Worm (Caenorhabditis elegans) whole organism, late embryonic: ENCODE measurements around the gene Y45F3A.5.

Experiments
- C08G9.2 ChIP-seq: sonication (generic microtip); optimal IDR thresholded peaks from 2 replicates; lab custom pipeline; 2016; ENCODE audit warnings: mild to moderate bottlenecking, missing genetic modification characterization, moderate library complexity, missing compliant biosample characterization
- C38D4.7 ChIP-seq: fragments of 200-800 bp; sonication (Bioruptor generic); optimal IDR thresholded peaks from 2 replicates; lab custom pipeline; 2018; ENCODE audit warnings: mild to moderate bottlenecking, missing genetic modification characterization, moderate library complexity, missing compliant biosample characterization
- F13H6.1 ChIP-seq: sonication (generic microtip); optimal IDR thresholded peaks from 2 replicates; lab custom pipeline; 2016; ENCODE audit warnings: missing genetic modification characterization, missing compliant biosample characterization
- K02D7.2 ChIP-seq: sonication (generic microtip); optimal IDR thresholded peaks from 2 replicates; lab custom pipeline; 2017; ENCODE audit warnings: mild to moderate bottlenecking, missing genetic modification characterization, missing compliant biosample characterization
- T23F11.4 ChIP-seq: fragments of 200-800 bp; sonication (Bioruptor generic); optimal IDR thresholded peaks from 2 replicates; lab custom pipeline; 2018; ENCODE audit warnings: mild to moderate bottlenecking, missing genetic modification characterization, missing compliant biosample characterization
- ama-1 ChIP-seq: fragments of 150-350 bp; optimal IDR thresholded peaks from 2 replicates; lab custom pipeline; 2014
- ceh-14 ChIP-seq: sonication (generic microtip); optimal IDR thresholded peaks from 2 replicates; lab custom pipeline; 2016; ENCODE audit warnings: missing genotype, missing genetic modification characterization, missing compliant biosample characterization
- ceh-18 ChIP-seq: sonication (generic microtip); optimal IDR thresholded peaks from 2 replicates; lab custom pipeline; 2016; ENCODE audit warnings: missing genetic modification characterization, missing compliant biosample characterization
- ceh-19 ChIP-seq: fragments of 200-800 bp; sonication (Bioruptor generic); optimal IDR thresholded peaks from 2 replicates; lab custom pipeline; 2018; ENCODE audit warnings: mild to moderate bottlenecking, missing genetic modification characterization, missing compliant biosample characterization
- ceh-2 ChIP-seq: sonication (generic microtip); optimal IDR thresholded peaks from 2 replicates; lab custom pipeline; 2016; ENCODE audit warnings: missing genotype, missing genetic modification characterization, missing compliant biosample characterization
- ceh-22 ChIP-seq: sonication (generic microtip); optimal IDR thresholded peaks from 2 replicates; lab custom pipeline; 2017; ENCODE audit warnings: missing biosample characterization, missing genetic modification characterization
- ceh-24 ChIP-seq: sonication (generic microtip); optimal IDR thresholded peaks from 2 replicates; lab custom pipeline; 2016; ENCODE audit warnings: mild to moderate bottlenecking, missing genetic modification characterization, missing compliant biosample characterization
- ceh-30 ChIP-seq: fragments of 150-350 bp; optimal IDR thresholded peaks from 2 replicates; lab custom pipeline; 2014; ENCODE audit warnings: missing biosample characterization, missing genetic modification characterization
- ceh-31 ChIP-seq: sonication (generic microtip); optimal IDR thresholded peaks from 2 replicates; lab custom pipeline; 2016; ENCODE audit warnings: missing genetic modification characterization, missing compliant biosample characterization
- ceh-34 ChIP-seq: sonication (generic microtip); optimal IDR thresholded peaks from 2 replicates; lab custom pipeline; 2016; ENCODE audit warnings: mild to moderate bottlenecking, missing genetic modification characterization, missing compliant biosample characterization
- ceh-48 ChIP-seq: sonication (generic microtip); optimal IDR thresholded peaks from 2 replicates; lab custom pipeline; 2016; ENCODE audit warnings: missing genetic modification characterization, inconsistent platforms, missing compliant biosample characterization
- ceh-6 ChIP-seq: fragments of 200-800 bp; sonication (Bioruptor generic); optimal IDR thresholded peaks from 2 replicates; lab custom pipeline; 2018; ENCODE audit warnings: mild to moderate bottlenecking, missing genetic modification characterization, missing compliant biosample characterization
- ceh-9 ChIP-seq: sonication (generic microtip); optimal IDR thresholded peaks from 2 replicates; lab custom pipeline; 2016; ENCODE audit warnings: mild to moderate bottlenecking, missing genetic modification characterization, inconsistent platforms, missing compliant biosample characterization
- che-1 ChIP-seq: sonication (generic microtip); optimal IDR thresholded peaks from 2 replicates; lab custom pipeline; 2016; ENCODE audit warnings: mild to moderate bottlenecking, missing genetic modification characterization, missing compliant biosample characterization
- dve-1 ChIP-seq: sonication (generic microtip); optimal IDR thresholded peaks from 2 replicates; lab custom pipeline; 2017; ENCODE audit warnings: antibody characterized with exemption, mild to moderate bottlenecking, missing genetic modification characterization, missing compliant biosample characterization
- elt-2 ChIP-seq: sonication (generic microtip); optimal IDR thresholded peaks from 2 replicates; lab custom pipeline; 2016; ENCODE audit warnings: missing genetic modification reagents, missing genetic modification characterization, missing compliant biosample characterization
- elt-4 ChIP-seq: sonication (generic microtip); optimal IDR thresholded peaks from 2 replicates; lab custom pipeline; 2016; ENCODE audit warnings: missing genetic modification characterization, missing compliant biosample characterization
- ets-4 ChIP-seq: sonication (generic microtip); optimal IDR thresholded peaks from 2 replicates; lab custom pipeline; 2016; ENCODE audit warnings: missing genetic modification characterization, missing compliant biosample characterization
- eyg-1 ChIP-seq: sonication (generic microtip); optimal IDR thresholded peaks from 2 replicates; lab custom pipeline; 2016; ENCODE audit warnings: missing genotype, missing genetic modification characterization, missing compliant biosample characterization
- fax-1 ChIP-seq: sonication (generic microtip); optimal IDR thresholded peaks from 2 replicates; lab custom pipeline; 2016; ENCODE audit warnings: missing genotype, missing genetic modification characterization, missing compliant biosample characterization
- fkh-10 ChIP-seq: fragments of 150-350 bp; optimal IDR thresholded peaks from 2 replicates; lab custom pipeline; 2014; ENCODE audit warnings: missing biosample characterization, missing genetic modification reagents, missing genetic modification characterization
- gmeb-2 ChIP-seq: sonication (generic microtip); optimal IDR thresholded peaks from 2 replicates; lab custom pipeline; 2016; ENCODE audit warnings: missing genetic modification characterization, inconsistent platforms, missing compliant biosample characterization
- hlh-15 ChIP-seq: sonication (generic microtip); optimal IDR thresholded peaks from 2 replicates; lab custom pipeline; 2016; ENCODE audit warnings: missing genetic modification characterization, missing compliant biosample characterization
- hlh-30 ChIP-seq: sonication (generic microtip); optimal IDR thresholded peaks from 2 replicates; lab custom pipeline; 2017; ENCODE audit warnings: antibody characterized with exemption, missing genetic modification characterization, missing compliant biosample characterization; ENCODE audit not compliant: insufficient read depth
- lim-6 ChIP-seq: sonication (generic microtip); optimal IDR thresholded peaks from 2 replicates; lab custom pipeline; 2016; ENCODE audit warnings: missing genetic modification characterization, missing compliant biosample characterization
- lin-11 ChIP-seq: fragments of 200-800 bp; sonication (Bioruptor generic); optimal IDR thresholded peaks from 2 replicates; lab custom pipeline; 2018; ENCODE audit warnings: mild to moderate bottlenecking, missing genetic modification characterization, missing compliant biosample characterization
- madf-2 ChIP-seq: sonication (generic microtip); optimal IDR thresholded peaks from 2 replicates; lab custom pipeline; 2017; ENCODE audit warnings: missing genetic modification characterization, missing compliant biosample characterization
- mec-3 ChIP-seq: sonication (generic microtip); optimal IDR thresholded peaks from 2 replicates; lab custom pipeline; 2016; ENCODE audit warnings: borderline replicate concordance, missing genetic modification characterization, missing compliant biosample characterization
- nfya-1 ChIP-seq: sonication (generic microtip); optimal IDR thresholded peaks from 2 replicates; lab custom pipeline; 2017; ENCODE audit warnings: missing genetic modification characterization, mild to moderate bottlenecking, missing compliant biosample characterization, antibody characterized with exemption, moderate library complexity
- nhr-11 ChIP-seq: fragments of 150-350 bp; optimal IDR thresholded peaks from 2 replicates; lab custom pipeline; 2014; ENCODE audit warnings: missing biosample characterization, missing genetic modification characterization
- npax-4 ChIP-seq: sonication (generic microtip); optimal IDR thresholded peaks from 2 replicates; lab custom pipeline; 2016; ENCODE audit warnings: missing genetic modification characterization, missing compliant biosample characterization
- pag-3 ChIP-seq: sonication (generic microtip); optimal IDR thresholded peaks from 2 replicates; lab custom pipeline; 2016; ENCODE audit warnings: missing compliant biosample characterization, missing genetic modification characterization, borderline replicate concordance
- pha-4 ChIP-seq: fragments of 150-350 bp; optimal IDR thresholded peaks from 2 replicates; lab custom pipeline; 2018; ENCODE audit warnings: missing biosample characterization, missing genetic modification reagents, missing genetic modification characterization
- pqm-1 ChIP-seq: sonication (generic microtip); optimal IDR thresholded peaks from 2 replicates; lab custom pipeline; 2016; ENCODE audit warnings: missing genetic modification characterization, missing compliant biosample characterization
- ref-2 ChIP-seq: sonication (generic microtip); optimal IDR thresholded peaks from 2 replicates; lab custom pipeline; 2016; ENCODE audit warnings: missing genetic modification characterization, missing compliant biosample characterization
- rnt-1 ChIP-seq: sonication (generic microtip); optimal IDR thresholded peaks from 2 replicates; lab custom pipeline; 2016; ENCODE audit warnings: missing genetic modification characterization, missing compliant biosample characterization
- sdc-2 ChIP-seq: sonication (generic microtip); optimal IDR thresholded peaks from 2 replicates; lab custom pipeline; 2016; ENCODE audit warnings: missing genotype, missing genetic modification characterization, missing compliant biosample characterization
- sox-2 ChIP-seq: fragments of 200-800 bp; sonication (Bioruptor generic); IDR thresholded peaks from 2 replicates; pipeline ENCODE4 v1.3.6; 2022; ENCODE audit warnings: missing genetic modification reagents, missing genetic modification characterization, missing compliant biosample characterization
- sox-4 ChIP-seq: sonication (generic microtip); optimal IDR thresholded peaks from 2 replicates; lab custom pipeline; 2017; ENCODE audit warnings: mild to moderate bottlenecking, missing genetic modification characterization, inconsistent platforms, missing compliant biosample characterization
- tbx-7 ChIP-seq: sonication (generic microtip); optimal IDR thresholded peaks from 2 replicates; lab custom pipeline; 2016; ENCODE audit warnings: missing genotype, missing genetic modification characterization, missing compliant biosample characterization
- ttx-3 ChIP-seq: sonication (generic microtip); optimal IDR thresholded peaks from 2 replicates; lab custom pipeline; 2016; ENCODE audit warnings: missing genetic modification reagents, missing genetic modification characterization, missing compliant biosample characterization
- unc-3 ChIP-seq, 2 experiments: fragments of 200-800 bp in 1 of 2; sonication (Bioruptor generic) in 1 of 2; sonication (generic microtip) in 1 of 2; conservative IDR thresholded peaks in 1 of 2; optimal IDR thresholded peaks in 1 of 2; 2 replicates each; pipeline versions ENCODE4 v1.3.6 to Lab custom; 2016 to 2022; ENCODE audit warnings: missing compliant biosample characterization in 2 of 2, missing genetic modification characterization in 2 of 2, missing genetic modification reagents in 1 of 2
- unc-55 ChIP-seq: sonication (generic microtip); optimal IDR thresholded peaks from 2 replicates; lab custom pipeline; 2017; ENCODE audit warnings: missing biosample characterization, missing genetic modification reagents, missing genetic modification characterization
- unc-86 ChIP-seq: sonication (generic microtip); optimal IDR thresholded peaks from 2 replicates; lab custom pipeline; 2016; ENCODE audit warnings: missing genetic modification characterization, missing compliant biosample characterization
- zip-5 ChIP-seq: sonication (generic microtip); optimal IDR thresholded peaks from 2 replicates; lab custom pipeline; 2016; ENCODE audit warnings: missing genetic modification characterization, missing compliant biosample characterization
- ztf-16 ChIP-seq: sonication (generic microtip); optimal IDR thresholded peaks from 2 replicates; lab custom pipeline; 2017; ENCODE audit warnings: missing genetic modification characterization, missing compliant biosample characterization

The Y45F3A.5 gene

ce11 chrIII:10624564-10624963 is 38.4 kb upstream of the Y45F3A.5 start (continued):
- peak; percentile 29 for TF ChIP-seq ceh-9 (tag; lab: Kevin White, UChicago)
- peak; percentile 66 for TF ChIP-seq C08G9.2 (tag; lab: Kevin White, UChicago)
- no peak for TF ChIP-seq ama-1 (lab: Kevin White, UChicago)
- no peak for TF ChIP-seq ceh-22
- peak; percentile 58 for TF ChIP-seq fax-1 (tag; lab: Kevin White, UChicago)
- no peak for TF ChIP-seq lim-6
- peak; percentile 50 for TF ChIP-seq ttx-3 (tag; lab: Kevin White, UChicago)
- TF ChIP-seq sox-2 (GFP tag; lab: Robert Waterston, UW) = peak; percentile 77

ce11 chrIII:10621208-10621607 is 35.1 kb upstream of the Y45F3A.5 start, which contains the start of the genes lron-10 and hpr-9:
Gene lron-10, minus strand, starts transcription at chrIII:10621369.
Gene hpr-9, plus strand, starts transcription at chrIII:10621551.
- TF ChIP-seq eyg-1 (tag; lab: Kevin White, UChicago) (no peak), C38D4.7 (GFP tag; lab: Kevin White, UChicago) (no peak), ceh-2 (tag; lab: Kevin White, UChicago) (peak; percentile 80), zip-5 (tag; lab: Kevin White, UChicago) (peak; percentile 55), dve-1 (tag; lab: Kevin White, UChicago) (peak; percentile 8), ceh-18 (no peak), K02D7.2 (no peak), unc-86 (no peak), C08G9.2 (tag; lab: Kevin White, UChicago) (peak; percentile 87), sdc-2 (tag; lab: Kevin White, UChicago) (no peak), unc-3 (GFP tag; conservative IDR thresholded peaks at IDR 0.05; lab: Robert Waterston, UW) (no peak), unc-3 (tag; optimal IDR thresholded peaks at IDR 0.05; lab: Kevin White, UChicago) (peak; percentile 34), ceh-30 (tag; lab: Kevin White, UChicago) (no peak), lin-11 (tag; lab: Kevin White, UChicago) (no peak), elt-2 (tag; lab: Kevin White, UChicago) (peak; percentile 23), ets-4 (tag; lab: Kevin White, UChicago) (peak; percentile 82), fkh-10 (GFP tag; lab: Kevin White, UChicago) (no peak), ceh-34 (tag; lab: Kevin White, UChicago) (peak; percentile 42), T23F11.4 (GFP tag; lab: Kevin White, UChicago) (no peak), che-1 (tag; lab: Kevin White, UChicago) (no peak), tbx-7 (peak; percentile 79), pha-4 (no peak), nhr-11 (tag; lab: Kevin White, UChicago) (no peak), nfya-1 (tag; lab: Kevin White, UChicago) (no peak), mec-3 (tag; lab: Kevin White, UChicago) (peak; percentile 60), ceh-24 (tag; lab: Kevin White, UChicago) (no peak), F13H6.1 (tag; lab: Kevin White, UChicago) (peak; percentile 57), ztf-16 (tag; lab: Kevin White, UChicago) (no peak), hlh-30 (tag; lab: Kevin White, UChicago) (no peak), hlh-15 (no peak), ceh-19 (GFP tag; lab: Kevin White, UChicago) (no peak), sox-4 (tag; lab: Kevin White, UChicago) (no peak), ceh-22 (no peak), elt-4 (tag; lab: Kevin White, UChicago) (no peak), ref-2 (tag; lab: Kevin White, UChicago) (peak; percentile 6), ama-1 (lab: Kevin White, UChicago) (no peak), ceh-14 (tag; lab: Kevin White, UChicago) (peak; percentile 12), rnt-1 (tag; lab: Kevin White, UChicago) (peak; percentile 3), ceh-48 (no peak), npax-4 (tag; lab: Kevin White, UChicago) (no peak), unc-55 (GFP tag; lab: Kevin White, UChicago) (no peak), pqm-1 (no peak), fax-1 (tag; lab: Kevin White, UChicago) (peak; percentile 33), ceh-31 (tag; lab: Kevin White, UChicago) (peak; percentile 83), ceh-6 (GFP tag; lab: Kevin White, UChicago) (no peak), pag-3 (tag; lab: Kevin White, UChicago) (no peak), madf-2 (tag; lab: Kevin White, UChicago) (no peak), gmeb-2 (tag; lab: Kevin White, UChicago) (no peak)
